Fruit fly (Drosophila melanogaster): ENCODE measurements around the gene CG42394.

Gene CG42394

DNA sequence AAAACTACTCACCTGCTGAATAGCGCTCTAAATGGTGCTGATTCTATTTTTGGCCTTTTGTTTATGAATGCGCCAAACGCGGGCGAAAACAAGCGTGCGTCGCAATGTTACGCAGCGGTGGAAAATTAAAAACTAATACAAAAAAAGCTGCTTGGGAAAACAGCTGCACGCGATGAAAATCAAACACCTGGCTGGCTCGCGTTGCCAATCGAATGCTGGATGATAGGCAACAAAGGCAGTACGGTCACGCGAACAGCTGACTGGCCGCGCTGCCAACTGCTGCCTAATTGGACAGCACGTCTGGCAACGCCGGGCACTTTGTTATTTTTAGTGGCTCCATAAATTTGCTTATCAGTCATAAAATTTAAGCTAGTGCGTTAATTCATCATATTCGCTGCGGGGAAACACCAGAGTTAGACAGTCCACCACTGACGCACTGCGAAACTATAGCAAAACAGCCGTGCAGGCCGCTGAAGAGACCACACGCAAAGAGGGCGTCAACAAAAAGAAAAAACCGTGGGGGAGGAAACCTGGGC, 18.9 kb downstream of the CG42394 start, which contains the start of the genes SelR and Tsp86D (continued):
- TF ChIP-seq CG8359 (GFP tag; optimal IDR thresholded peaks at IDR 0.05; ENCODE audit: borderline replicate concordance): no peak
- TF ChIP-seq CG14050 (GFP tag; IDR thresholded peaks at IDR 0.05): no peak
- TF ChIP-seq crp (GFP tag; optimal IDR thresholded peaks at IDR 0.05): peak; percentile 96 to 100
- no peak for TF ChIP-seq Bteb2 (GFP tag; optimal IDR thresholded peaks at IDR 0.05)
- no peak for TF ChIP-seq CG11456 (GFP tag; IDR thresholded peaks at IDR 0.05)
- peak; percentile 94 for TF ChIP-seq Vsx1 (GFP tag; optimal IDR thresholded peaks at IDR 0.05)
- peak; percentile 74 for TF ChIP-seq Bgb (GFP tag; IDR thresholded peaks at IDR 0.05; ENCODE audit: partially characterized antibody)
- TF ChIP-seq Ada2b (GFP tag; IDR thresholded peaks at IDR 0.05): no peak
- TF ChIP-seq Hand (GFP tag; optimal IDR thresholded peaks at IDR 0.05): peak; percentile 9
- no peak for TF ChIP-seq al (GFP tag; IDR thresholded peaks at IDR 0.05)
- no peak for TF ChIP-seq CG5245 (GFP tag; optimal IDR thresholded peaks at IDR 0.05)
- TF ChIP-seq CG18619 (GFP tag; optimal IDR thresholded peaks at IDR 0.05): no peak
- no peak for TF ChIP-seq yki (optimal IDR thresholded peaks at IDR 0.05)
- TF ChIP-seq Stat92E (GFP tag; optimal IDR thresholded peaks at IDR 0.05): peak in 1 of 3 experiments; percentile 60
- TF ChIP-seq Oaz (GFP tag; IDR thresholded peaks at IDR 0.05): no peak
- TF ChIP-seq CG12744 (GFP tag; optimal IDR thresholded peaks at IDR 0.05): peak; percentile 35
- TF ChIP-seq CG2120 (GFP tag; optimal IDR thresholded peaks at IDR 0.05): no peak
- no peak for TF ChIP-seq bigmax (GFP tag; optimal IDR thresholded peaks at IDR 0.05)
- TF ChIP-seq CG6765 (GFP tag; optimal IDR thresholded peaks at IDR 0.05): peak; percentile 32
- peak; percentile 25 for TF ChIP-seq run (tag; optimal IDR thresholded peaks at IDR 0.05)
- no peak for TF ChIP-seq fd3F (GFP tag; optimal IDR thresholded peaks at IDR 0.05)
- TF ChIP-seq disco-r (GFP tag; optimal IDR thresholded peaks at IDR 0.05): no peak
- no peak for TF ChIP-seq dpn (GFP tag; optimal IDR thresholded peaks at IDR 0.05)
- TF ChIP-seq CG10321 (GFP tag; IDR thresholded peaks at IDR 0.05): no peak
- TF ChIP-seq CG17328 (GFP tag; IDR thresholded peaks at IDR 0.05): no peak
- TF ChIP-seq CG6272 (GFP tag; IDR thresholded peaks at IDR 0.05): no peak
- no peak for TF ChIP-seq CG1024 (GFP tag; IDR thresholded peaks at IDR 0.05)
- no peak for TF ChIP-seq CG4424 (GFP tag; optimal IDR thresholded peaks at IDR 0.05)
- no peak for TF ChIP-seq CG18764 (GFP tag; optimal IDR thresholded peaks at IDR 0.05)
- peak; percentile 45 for TF ChIP-seq CG2116 (GFP tag; optimal IDR thresholded peaks at IDR 0.05)
- TF ChIP-seq CrebB (tag; optimal IDR thresholded peaks at IDR 0.05): peak; percentile 52
- peak; percentile 32 for TF ChIP-seq grau (tag; optimal IDR thresholded peaks at IDR 0.05)
- no peak for TF ChIP-seq esg (GFP tag; conservative IDR thresholded peaks at IDR 0.05)
- peak; percentile 6 for TF ChIP-seq schlank (tag; optimal IDR thresholded peaks at IDR 0.05)
- TF ChIP-seq E2f1 (GFP tag; IDR thresholded peaks at IDR 0.05): no peak
- no peak for TF ChIP-seq psq (GFP tag; optimal IDR thresholded peaks at IDR 0.05)
- TF ChIP-seq HLH3B (GFP tag; IDR thresholded peaks at IDR 0.05): 0 out of 2 replicates have a peak, but pooled peaks have one; percentile 11
- TF ChIP-seq CG12391 (tag; optimal IDR thresholded peaks at IDR 0.05): peak; percentile 33
- TF ChIP-seq CG3163 (GFP tag; optimal IDR thresholded peaks at IDR 0.05): no peak
- no peak for TF ChIP-seq Mad (GFP tag; optimal IDR thresholded peaks at IDR 0.05)
- TF ChIP-seq CG15269 (tag; optimal IDR thresholded peaks at IDR 0.05): peak; percentile 35
- no peak for TF ChIP-seq Mrtf (GFP tag; IDR thresholded peaks at IDR 0.05)
- TF ChIP-seq tio (GFP tag; optimal IDR thresholded peaks at IDR 0.05): no peak
- TF ChIP-seq Nf-YC (tag; optimal IDR thresholded peaks at IDR 0.05): peak; percentile 66
- TF ChIP-seq ase (GFP tag; IDR thresholded peaks at IDR 0.05): no peak
- TF ChIP-seq CkIIα-i1 (GFP tag; IDR thresholded peaks at IDR 0.05): no peak
- TF ChIP-seq CG3838 (GFP tag; optimal IDR thresholded peaks at IDR 0.05): no peak
- TF ChIP-seq Myb (GFP tag; optimal IDR thresholded peaks at IDR 0.05): no peak
- TF ChIP-seq Sry-δ (GFP tag; optimal IDR thresholded peaks at IDR 0.05): peak; percentile 69
- peak; percentile 69 for TF ChIP-seq Ets97D (GFP tag; optimal IDR thresholded peaks at IDR 0.05)
- TF ChIP-seq gcm2 (GFP tag; optimal IDR thresholded peaks at IDR 0.05): no peak
- no peak for TF ChIP-seq ro (GFP tag; IDR thresholded peaks at IDR 0.05)

Measured in whole organism, embryonic.